Worm (Caenorhabditis elegans): ENCODE data around the gene F54F7.14.

Gene F54F7.14

ce11 chrX:11885577-11885976 lies 34.9 kb downstream of the F54F7.14 start, which contains the start of gene Y62H9A.7:
Y62H9A.7 (minus strand) TSS chrX:11885677.
- no peak for TF ChIP-seq zip-5 (tag; optimal IDR thresholded peaks at IDR 0.05)
- TF ChIP-seq ceh-30 (tag; optimal IDR thresholded peaks at IDR 0.05): no peak
- no peak for TF ChIP-seq odd-2 (tag; optimal IDR thresholded peaks at IDR 0.05)
- TF ChIP-seq ahr-1 (tag; optimal IDR thresholded peaks at IDR 0.05): no peak
- no peak for TF ChIP-seq K09A11.1 (tag; optimal IDR thresholded peaks at IDR 0.05; ENCODE audit: insufficient read depth)
- TF ChIP-seq ceh-48 (tag; optimal IDR thresholded peaks at IDR 0.05): no peak
- TF ChIP-seq Y22D7AL.16 (tag; optimal IDR thresholded peaks at IDR 0.05): no peak
- no peak for TF ChIP-seq tbx-7 (tag; optimal IDR thresholded peaks at IDR 0.05)
- TF ChIP-seq sdc-2 (tag; optimal IDR thresholded peaks at IDR 0.05): no peak
- TF ChIP-seq ceh-22 (tag; optimal IDR thresholded peaks at IDR 0.05): no peak

- no peak for TF ChIP-seq pqm-1 (tag; optimal IDR thresholded peaks at IDR 0.05)
- TF ChIP-seq hlh-8 (tag; optimal IDR thresholded peaks at IDR 0.05): no peak
- no peak for TF ChIP-seq ceh-31 (tag; optimal IDR thresholded peaks at IDR 0.05)
- TF ChIP-seq sdc-2 (tag; optimal IDR thresholded peaks at IDR 0.05): no peak
- no peak for TF ChIP-seq zip-5 (tag; optimal IDR thresholded peaks at IDR 0.05)
- no peak for TF ChIP-seq hlh-6 (tag; optimal IDR thresholded peaks at IDR 0.05)
- no peak for TF ChIP-seq pha-2 (tag; optimal IDR thresholded peaks at IDR 0.05)
- no peak for TF ChIP-seq hlh-30 (tag; optimal IDR thresholded peaks at IDR 0.05; ENCODE audit: insufficient read depth)
- no peak for TF ChIP-seq unc-42 (tag; optimal IDR thresholded peaks at IDR 0.05)
- TF ChIP-seq syd-9 (tag; optimal IDR thresholded peaks at IDR 0.05): no peak
- no peak for TF ChIP-seq fkh-6 (tag; optimal IDR thresholded peaks at IDR 0.05)
Measured at ce11 chrX:11892328-11892727, 41.7 kb downstream of the F54F7.14 start, which contains the start of gene Y62H9A.8. Y62H9A.8 (minus strand) TSS chrX:11892428.

- no peak for TF ChIP-seq npax-4 (tag; optimal IDR thresholded peaks at IDR 0.05)
- TF ChIP-seq nhr-232 (tag; optimal IDR thresholded peaks at IDR 0.05): no peak
- TF ChIP-seq madf-2 (tag; optimal IDR thresholded peaks at IDR 0.05): no peak
- no peak for TF ChIP-seq fax-1 (tag; optimal IDR thresholded peaks at IDR 0.05)
- no peak for TF ChIP-seq ceh-24 (tag; optimal IDR thresholded peaks at IDR 0.05)
- no peak for TF ChIP-seq elt-2 (tag; optimal IDR thresholded peaks at IDR 0.05)
- TF ChIP-seq ama-1 (optimal IDR thresholded peaks at IDR 0.05): no peak
- no peak for TF ChIP-seq rnt-1 (tag; optimal IDR thresholded peaks at IDR 0.05)
- no peak for TF ChIP-seq ceh-18 (tag; optimal IDR thresholded peaks at IDR 0.05)
- TF ChIP-seq eyg-1 (tag; optimal IDR thresholded peaks at IDR 0.05): no peak
- TF ChIP-seq fkh-10 (GFP tag; optimal IDR thresholded peaks at IDR 0.05): no peak
- no peak for TF ChIP-seq elt-4 (tag; optimal IDR thresholded peaks at IDR 0.05)
- TF ChIP-seq dve-1 (tag; optimal IDR thresholded peaks at IDR 0.05): no peak
- TF ChIP-seq tbx-2 (tag; optimal IDR thresholded peaks at IDR 0.05): no peak
- TF ChIP-seq gmeb-2 (tag; optimal IDR thresholded peaks at IDR 0.05): no peak
- no peak for TF ChIP-seq hlh-8 (tag; optimal IDR thresholded peaks at IDR 0.05)
- no peak for TF ChIP-seq pqm-1 (tag; optimal IDR thresholded peaks at IDR 0.05)
- TF ChIP-seq K02D7.2 (tag; optimal IDR thresholded peaks at IDR 0.05): no peak
Measured at ce11 chrX:11896708-11897107, 46.0 kb downstream of the F54F7.14 start.

- no peak for TF ChIP-seq unc-42 (tag; optimal IDR thresholded peaks at IDR 0.05)
- no peak for TF ChIP-seq ztf-16 (tag; optimal IDR thresholded peaks at IDR 0.05)
- no peak for TF ChIP-seq ceh-22 (tag; optimal IDR thresholded peaks at IDR 0.05)
- no peak for TF ChIP-seq ceh-45 (GFP tag; IDR thresholded peaks at IDR 0.05)
- no peak for TF ChIP-seq ceh-14 (tag; optimal IDR thresholded peaks at IDR 0.05)
- TF ChIP-seq hlh-30 (tag; optimal IDR thresholded peaks at IDR 0.05; ENCODE audit: insufficient read depth): no peak
- no peak for TF ChIP-seq unc-86 (tag; optimal IDR thresholded peaks at IDR 0.05)
- TF ChIP-seq dve-1 (tag; optimal IDR thresholded peaks at IDR 0.05): no peak
- no peak for TF ChIP-seq eyg-1 (tag; optimal IDR thresholded peaks at IDR 0.05)
- no peak for TF ChIP-seq sox-4 (tag; optimal IDR thresholded peaks at IDR 0.05)
- no peak for TF ChIP-seq ceh-18 (tag; optimal IDR thresholded peaks at IDR 0.05)
- TF ChIP-seq madf-2 (tag; optimal IDR thresholded peaks at IDR 0.05): no peak
- TF ChIP-seq unc-3 (GFP tag; conservative IDR thresholded peaks at IDR 0.05): no peak
- TF ChIP-seq unc-3 (tag; optimal IDR thresholded peaks at IDR 0.05): no peak
- no peak for TF ChIP-seq odd-2 (tag; optimal IDR thresholded peaks at IDR 0.05)
- TF ChIP-seq pros-1 (tag; optimal IDR thresholded peaks at IDR 0.05): no peak
Measured at ce11 chrX:11898040-11898439, 47.4 kb downstream of the F54F7.14 start, which contains the start of gene Y62H9A.9. Y62H9A.9 (minus strand) TSS chrX:11898140.
